Worm (Caenorhabditis elegans) whole organism, mixed stage, embryonic: ENCODE data around the gene oac-4.

Experiments used
- M03D4.4 ChIP-seq: sonication (generic microtip); optimal IDR thresholded peaks from 2 replicates; lab custom pipeline; 2017; ENCODE audit warnings: mild to moderate bottlenecking, missing genetic modification characterization, missing compliant biosample characterization
- bed-3 ChIP-seq: fragments of 200-800 bp; sonication (Bioruptor generic); optimal IDR thresholded peaks from 3 replicates; lab custom pipeline; 2018; ENCODE audit warnings: mild to moderate bottlenecking, missing genetic modification characterization, moderate library complexity, missing compliant biosample characterization
- blmp-1 ChIP-seq: fragments of 150-350 bp; optimal IDR thresholded peaks from 2 replicates; lab custom pipeline; 2014; ENCODE audit warnings: missing biosample characterization, missing genetic modification characterization
- ceh-39 ChIP-seq: fragments of 150-350 bp; optimal IDR thresholded peaks from 2 replicates; lab custom pipeline; 2014; ENCODE audit warnings: missing biosample characterization, missing genetic modification characterization
- ceh-43 ChIP-seq: fragments of 200-800 bp; sonication (Bioruptor generic); optimal IDR thresholded peaks from 2 replicates; lab custom pipeline; 2018; ENCODE audit warnings: mild to moderate bottlenecking, missing genetic modification characterization, moderate library complexity, missing compliant biosample characterization
- ceh-83 ChIP-seq: fragments of 200-800 bp; sonication (Bioruptor generic); optimal IDR thresholded peaks from 2 replicates; lab custom pipeline; 2018; ENCODE audit warnings: mild to moderate bottlenecking, missing genetic modification characterization, missing compliant biosample characterization
- ces-1 ChIP-seq: fragments of 150-350 bp; optimal IDR thresholded peaks from 2 replicates; lab custom pipeline; 2014; ENCODE audit warnings: missing biosample characterization, missing genetic modification reagents, missing genetic modification characterization
- cnd-1 ChIP-seq: fragments of 200-800 bp; sonication (Bioruptor generic); optimal IDR thresholded peaks from 2 replicates; lab custom pipeline; 2018; ENCODE audit warnings: mild to moderate bottlenecking, missing genetic modification characterization, missing compliant biosample characterization
- drap-1 ChIP-seq: fragments of 200-800 bp; sonication (Bioruptor generic); optimal IDR thresholded peaks from 3 replicates; lab custom pipeline; 2018; ENCODE audit warnings: mild to moderate bottlenecking, missing genetic modification characterization, missing compliant biosample characterization
- elt-1 ChIP-seq: sonication (generic microtip); optimal IDR thresholded peaks from 2 replicates; lab custom pipeline; 2017; ENCODE audit warnings: missing genetic modification characterization, mild to moderate bottlenecking, missing compliant biosample characterization, antibody characterized with exemption, moderate library complexity, borderline replicate concordance; ENCODE audit not compliant: insufficient read depth
- elt-3 ChIP-seq: fragments of 150-350 bp; optimal IDR thresholded peaks from 2 replicates; lab custom pipeline; 2014; ENCODE audit warnings: missing biosample characterization, missing genetic modification characterization
- flh-1 ChIP-seq: fragments of 200-800 bp; sonication (Bioruptor generic); optimal IDR thresholded peaks from 2 replicates; lab custom pipeline; 2018; ENCODE audit warnings: mild to moderate bottlenecking, missing genetic modification characterization, moderate library complexity, missing compliant biosample characterization
- ham-2 ChIP-seq: fragments of 200-800 bp; sonication (Bioruptor generic); optimal IDR thresholded peaks from 2 replicates; lab custom pipeline; 2018; ENCODE audit warnings: mild to moderate bottlenecking, missing genetic modification characterization, missing compliant biosample characterization
- lin-13 ChIP-seq: fragments of 150-350 bp; optimal IDR thresholded peaks from 2 replicates; lab custom pipeline; 2014; ENCODE audit warnings: missing biosample characterization, missing genetic modification characterization
- lin-32 ChIP-seq: fragments of 200-800 bp; sonication (Bioruptor generic); optimal IDR thresholded peaks from 2 replicates; lab custom pipeline; 2018; ENCODE audit warnings: mild to moderate bottlenecking, missing genetic modification characterization, missing compliant biosample characterization
- mab-5 ChIP-seq: fragments of 150-350 bp; optimal IDR thresholded peaks from 2 replicates; lab custom pipeline; 2014; ENCODE audit warnings: missing biosample characterization, missing genetic modification characterization
- mep-1 ChIP-seq: fragments of 150-350 bp; optimal IDR thresholded peaks from 2 replicates; lab custom pipeline; 2017; ENCODE audit warnings: missing biosample characterization, missing genetic modification reagents, missing genetic modification characterization, inconsistent platforms
- mls-2 ChIP-seq: sonication (generic microtip); optimal IDR thresholded peaks from 2 replicates; lab custom pipeline; 2016; ENCODE audit warnings: mild to moderate bottlenecking, missing genetic modification characterization, moderate library complexity, missing compliant biosample characterization
- nhr-12 ChIP-seq: fragments of 150-350 bp; optimal IDR thresholded peaks from 2 replicates; lab custom pipeline; 2014; ENCODE audit warnings: missing biosample characterization, missing genetic modification characterization
- nhr-76 ChIP-seq: sonication (generic microtip); optimal IDR thresholded peaks from 2 replicates; lab custom pipeline; 2017; ENCODE audit warnings: missing biosample characterization, missing genetic modification characterization
- pha-4 ChIP-seq: fragments of 150-350 bp; optimal IDR thresholded peaks from 2 replicates; lab custom pipeline; 2018; ENCODE audit warnings: missing biosample characterization, missing genetic modification reagents, missing genetic modification characterization
- sem-2 ChIP-seq: fragments of 200-800 bp; sonication (Bioruptor generic); optimal IDR thresholded peaks from 2 replicates; lab custom pipeline; 2018; ENCODE audit warnings: mild to moderate bottlenecking, missing genetic modification characterization, missing compliant biosample characterization
- snpc-4 ChIP-seq: fragments of 150-350 bp; optimal IDR thresholded peaks from 2 replicates; lab custom pipeline; 2014; ENCODE audit warnings: missing biosample characterization, missing genetic modification characterization
- sptf-1 ChIP-seq: sonication (generic microtip); optimal IDR thresholded peaks from 2 replicates; lab custom pipeline; 2017; ENCODE audit warnings: mild to moderate bottlenecking, missing genetic modification characterization, moderate library complexity, missing compliant biosample characterization
- tbx-8 ChIP-seq: fragments of 200-800 bp; sonication (Bioruptor generic); optimal IDR thresholded peaks from 2 replicates; lab custom pipeline; 2018; ENCODE audit warnings: mild to moderate bottlenecking, missing genetic modification characterization, moderate library complexity, missing compliant biosample characterization
- unc-39 ChIP-seq: fragments of 150-350 bp; optimal IDR thresholded peaks from 2 replicates; lab custom pipeline; 2014; ENCODE audit warnings: missing biosample characterization, missing genetic modification characterization
- unc-62 ChIP-seq: fragments of 150-350 bp; optimal IDR thresholded peaks from 2 replicates; lab custom pipeline; 2014; ENCODE audit warnings: missing biosample characterization, missing genetic modification reagents, missing genetic modification characterization
- zip-8 ChIP-seq: fragments of 150-350 bp; optimal IDR thresholded peaks from 2 replicates; lab custom pipeline; 2014; ENCODE audit warnings: missing biosample characterization, missing genetic modification characterization
- ztf-11 ChIP-seq: fragments of 150-350 bp; optimal IDR thresholded peaks from 2 replicates; lab custom pipeline; 2014; ENCODE audit warnings: missing biosample characterization, missing genetic modification characterization

oac-4 gene

ce11 chrII:3806964-3807363, 28.9 kb downstream of the oac-4 start, which contains the start of gene F54D10.4:
F54D10.4 (minus strand) TSS chrII:3807064.
- no peak for TF ChIP-seq bed-3 (GFP tag; lab: Kevin White, UChicago)
- no peak for TF ChIP-seq ceh-39 (tag; lab: Kevin White, UChicago)
- TF ChIP-seq M03D4.4 (tag; lab: Kevin White, UChicago): no peak
- no peak for TF ChIP-seq lin-13 (tag; lab: Kevin White, UChicago)
- no peak for TF ChIP-seq unc-62 (GFP tag; lab: Kevin White, UChicago)
- TF ChIP-seq mls-2: no peak
- TF ChIP-seq tbx-8: no peak
- no peak for TF ChIP-seq zip-8 (tag; lab: Kevin White, UChicago)
- no peak for TF ChIP-seq sem-2 (GFP tag; lab: Kevin White, UChicago)
- no peak for TF ChIP-seq unc-39 (tag; lab: Kevin White, UChicago)
- TF ChIP-seq nhr-12: no peak
- no peak for TF ChIP-seq elt-3 (tag; lab: Kevin White, UChicago)
- TF ChIP-seq ztf-11 (tag; lab: Kevin White, UChicago): no peak
- TF ChIP-seq ces-1 (GFP tag; lab: Kevin White, UChicago): no peak
- TF ChIP-seq drap-1 (GFP tag; lab: Kevin White, UChicago): no peak
- TF ChIP-seq, all 35 proteins: peak for 0

- TF ChIP-seq flh-1 (GFP tag; lab: Kevin White, UChicago) (no peak), tbx-8 (no peak), snpc-4 (tag; lab: Kevin White, UChicago) (no peak), nhr-76 (tag; lab: Kevin White, UChicago) (no peak), elt-1 (no peak), sem-2 (GFP tag; lab: Kevin White, UChicago) (no peak), blmp-1 (tag; lab: Kevin White, UChicago) (no peak), bed-3 (GFP tag; lab: Kevin White, UChicago) (no peak), unc-62 (GFP tag; lab: Kevin White, UChicago) (no peak), ceh-43 (no peak), sptf-1 (tag; lab: Kevin White, UChicago) (no peak), cnd-1 (tag; lab: Kevin White, UChicago) (no peak), elt-3 (tag; lab: Kevin White, UChicago) (no peak), lin-32 (GFP tag; lab: Kevin White, UChicago) (no peak), mab-5 (tag; lab: Kevin White, UChicago) (no peak)
Observed at ce11 chrII:3805518-3805917, 30.3 kb downstream of the oac-4 start.

- TF ChIP-seq M03D4.4 (tag; lab: Kevin White, UChicago) (no peak), ham-2 (GFP tag; lab: Kevin White, UChicago) (no peak), ceh-39 (tag; lab: Kevin White, UChicago) (no peak)
Observed at ce11 chrII:3803219-3803618, 32.6 kb downstream of the oac-4 start, which contains the start of gene ins-32. ins-32 (minus strand) TSS chrII:3803319.

ce11 chrII:3795323-3795722, 40.5 kb downstream of the oac-4 start, which contains the start of gene Y8A9A.2:
Y8A9A.2 (plus strand) TSS chrII:3795623.
- TF ChIP-seq mab-5 (tag; lab: Kevin White, UChicago) (no peak), nhr-12 (no peak), ceh-83 (GFP tag; lab: Kevin White, UChicago) (no peak), ceh-43 (no peak), pha-4 (tag; lab: Kevin White, UChicago) (no peak), ham-2 (GFP tag; lab: Kevin White, UChicago) (no peak), elt-1 (no peak), nhr-76 (tag; lab: Kevin White, UChicago) (no peak), flh-1 (GFP tag; lab: Kevin White, UChicago) (no peak), M03D4.4 (tag; lab: Kevin White, UChicago) (no peak), ces-1 (GFP tag; lab: Kevin White, UChicago) (no peak), blmp-1 (tag; lab: Kevin White, UChicago) (no peak), unc-62 (GFP tag; lab: Kevin White, UChicago) (no peak), elt-3 (tag; lab: Kevin White, UChicago) (no peak), ceh-39 (tag; lab: Kevin White, UChicago) (no peak), snpc-4 (tag; lab: Kevin White, UChicago) (no peak), cnd-1 (tag; lab: Kevin White, UChicago) (no peak), sptf-1 (tag; lab: Kevin White, UChicago) (no peak)

- TF ChIP-seq tbx-8: no peak
- no peak for TF ChIP-seq lin-13 (tag; lab: Kevin White, UChicago)
- no peak for TF ChIP-seq sptf-1 (tag; lab: Kevin White, UChicago)
- TF ChIP-seq nhr-12: no peak
- no peak for TF ChIP-seq mep-1
- no peak for TF ChIP-seq flh-1 (GFP tag; lab: Kevin White, UChicago)
- TF ChIP-seq, all 35 proteins: peak for 0
Observed at ce11 chrII:3793336-3793735, 42.5 kb downstream of the oac-4 start, which contains the start of gene fbxb-99. fbxb-99 (minus strand) TSS chrII:3793436.
